Fruit fly (Drosophila melanogaster) whole organism, pupa: ENCODE results near the gene yrt.

Experiments
- CG10348 ChIP-seq: fragments of 200-800 bp; sonication (Bioruptor generic); IDR thresholded peaks from 2 replicates; pipeline ENCODE4 v1.3.6; 2022; ENCODE audit warnings: missing biosample characterization, missing genetic modification characterization
- CG12605 ChIP-seq: fragments of 200-800 bp; sonication (Bioruptor generic); IDR thresholded peaks from 2 replicates; pipeline ENCODE4 v1.3.6; 2022; ENCODE audit warnings: missing biosample characterization, missing genetic modification characterization
- CG13204 ChIP-seq: fragments of 200-800 bp; sonication (Bioruptor generic); optimal IDR thresholded peaks from 2 replicates; lab custom pipeline; 2018; ENCODE audit warnings: missing biosample characterization, mild to moderate bottlenecking, missing genetic modification characterization, moderate library complexity
- CG14655 ChIP-seq: fragments of 200-800 bp; sonication (Bioruptor generic); optimal IDR thresholded peaks from 3 replicates; lab custom pipeline; 2017; ENCODE audit warnings: mild to moderate bottlenecking, missing biosample characterization, missing genetic modification reagents, missing genetic modification characterization
- CG15710 ChIP-seq: fragments of 200-800 bp; sonication (Bioruptor generic); optimal IDR thresholded peaks from 2 replicates; lab custom pipeline; 2018; ENCODE audit warnings: missing biosample characterization, mild to moderate bottlenecking, missing genetic modification characterization, moderate library complexity
- CG17806 ChIP-seq: fragments of 200-800 bp; sonication (Bioruptor generic); optimal IDR thresholded peaks from 2 replicates; lab custom pipeline; 2018; ENCODE audit warnings: missing biosample characterization, mild to moderate bottlenecking, missing genetic modification characterization, moderate library complexity
- CG32121 ChIP-seq: fragments of 200-800 bp; sonication (Bioruptor generic); IDR thresholded peaks from 2 replicates; pipeline ENCODE4 v1.3.6; 2022; ENCODE audit warnings: missing biosample characterization, missing genetic modification characterization
- CG34367 ChIP-seq: fragments of 200-800 bp; sonication (Bioruptor generic); optimal IDR thresholded peaks from 2 replicates; lab custom pipeline; 2018; ENCODE audit warnings: missing biosample characterization, mild to moderate bottlenecking, missing genetic modification characterization
- CG4496 ChIP-seq: fragments of 200-800 bp; sonication (Bioruptor generic); IDR thresholded peaks from 3 replicates; pipeline ENCODE4 v1.3.6; 2022; ENCODE audit warnings: missing biosample characterization, missing genetic modification characterization
- CG8159 ChIP-seq: fragments of 200-800 bp; sonication (Bioruptor generic); optimal IDR thresholded peaks from 3 replicates; lab custom pipeline; 2018; ENCODE audit warnings: missing biosample characterization, mild to moderate bottlenecking, missing genetic modification characterization, moderate library complexity
- CG8301 ChIP-seq: fragments of 200-800 bp; sonication (Bioruptor generic); optimal IDR thresholded peaks from 2 replicates; lab custom pipeline; 2018; ENCODE audit warnings: missing biosample characterization, mild to moderate bottlenecking, missing genetic modification characterization
- CG9948 ChIP-seq: fragments of 200-800 bp; sonication (Bioruptor generic); optimal IDR thresholded peaks from 2 replicates; lab custom pipeline; 2018; ENCODE audit warnings: missing biosample characterization, mild to moderate bottlenecking, missing genetic modification characterization, moderate library complexity
- D1 ChIP-seq: fragments of 200-800 bp; sonication (Bioruptor generic); optimal IDR thresholded peaks from 2 replicates; lab custom pipeline; 2018; ENCODE audit warnings: missing biosample characterization, mild to moderate bottlenecking, missing genetic modification characterization, moderate library complexity
- EcR ChIP-seq: fragments of 200-800 bp; sonication (Bioruptor generic); optimal IDR thresholded peaks from 3 replicates; lab custom pipeline; 2019; ENCODE audit warnings: missing biosample characterization, missing genetic modification characterization, mild to moderate bottlenecking, moderate library complexity, missing genetic modification reagents
- Ets98B ChIP-seq: fragments of 200-800 bp; sonication (Bioruptor generic); IDR thresholded peaks from 2 replicates; pipeline ENCODE4 v1.3.6; 2022; ENCODE audit warnings: missing biosample characterization, missing genetic modification characterization
- Pif1A ChIP-seq: fragments of 200-800 bp; sonication (Bioruptor generic); optimal IDR thresholded peaks from 3 replicates; lab custom pipeline; 2016; ENCODE audit warnings: missing biosample characterization, missing genetic modification characterization
- Pif1B ChIP-seq: fragments of 200-800 bp; sonication (Bioruptor generic); optimal IDR thresholded peaks from 3 replicates; lab custom pipeline; 2016; ENCODE audit warnings: missing biosample characterization, missing genetic modification characterization
- Snoo ChIP-seq: fragments of 200-800 bp; sonication (Bioruptor generic); optimal IDR thresholded peaks from 3 replicates; lab custom pipeline; 2017; ENCODE audit warnings: missing biosample characterization, mild to moderate bottlenecking, missing genetic modification characterization, inconsistent platforms
- fd96Ca ChIP-seq: fragments of 200-800 bp; sonication (Bioruptor generic); IDR thresholded peaks from 3 replicates; pipeline ENCODE4 v1.3.6; 2022; ENCODE audit warnings: missing biosample characterization, missing genetic modification characterization
- gl ChIP-seq: fragments of 200-800 bp; sonication (Bioruptor generic); optimal IDR thresholded peaks from 2 replicates; lab custom pipeline; 2018; ENCODE audit warnings: missing biosample characterization, mild to moderate bottlenecking, missing genetic modification characterization
- rn ChIP-seq: fragments of 200-800 bp; sonication (Bioruptor generic); IDR thresholded peaks from 2 replicates; pipeline ENCODE4 v1.3.6; 2022; ENCODE audit warnings: missing biosample characterization, missing genetic modification characterization

yrt gene

DNA sequence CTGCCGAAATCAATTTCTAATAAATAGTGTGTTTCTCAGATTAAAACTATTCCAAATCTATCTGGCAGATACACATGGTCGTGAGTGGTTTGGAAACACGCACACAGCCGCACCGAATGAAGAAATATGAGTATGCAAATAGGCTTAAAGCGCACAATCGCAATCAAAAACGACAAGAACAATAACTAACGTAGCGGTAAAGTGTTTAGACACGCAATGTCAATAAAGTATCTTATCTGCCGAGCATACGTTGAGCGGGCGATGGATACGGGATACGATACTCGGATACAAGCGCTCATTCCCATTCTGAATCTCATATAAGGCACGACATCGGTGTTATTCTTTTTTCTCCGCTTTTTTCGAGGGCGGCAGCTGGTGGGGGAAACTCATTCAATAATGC is 11.3 kb upstream of the yrt start:
- TF ChIP-seq Snoo (tag; lab: Kevin White, UChicago) (no peak), CG8301 (tag; lab: Kevin White, UChicago) (no peak), CG17806 (no peak), Pif1A (GFP tag; lab: Kevin White, UChicago) (no peak), CG34367 (tag; lab: Kevin White, UChicago) (no peak), D1 (no peak)

DNA sequence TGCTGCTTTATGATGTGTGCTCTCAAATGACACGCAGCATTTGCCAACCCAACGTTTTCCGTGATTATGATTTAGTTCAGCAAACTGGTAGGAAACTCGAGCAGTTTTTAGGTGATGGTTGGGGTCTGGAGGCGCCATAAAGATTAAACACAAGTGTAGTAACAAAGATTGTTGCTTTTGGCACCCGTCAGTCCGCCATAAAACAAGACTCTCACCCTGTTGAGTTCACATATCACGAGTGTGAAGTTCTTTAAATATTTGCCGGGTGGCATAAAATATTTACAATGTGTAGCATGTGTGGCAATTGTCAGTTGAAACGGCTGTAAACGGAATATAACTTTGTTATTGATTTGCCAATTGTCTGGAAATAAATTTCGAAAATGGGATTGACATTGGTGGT is 6.9 kb upstream of the yrt start:
- TF ChIP-seq fd96Ca (GFP tag; lab: Robert Waterston, UW) (no peak), D1 (no peak), Pif1A (GFP tag; lab: Kevin White, UChicago) (no peak), Ets98B (GFP tag; lab: Robert Waterston, UW) (no peak), EcR (GFP tag; lab: Kevin White, UChicago) (no peak), CG4496 (GFP tag; lab: Robert Waterston, UW) (no peak), CG9948 (tag; lab: Kevin White, UChicago) (no peak), gl (tag; lab: Kevin White, UChicago) (no peak), CG15710 (no peak), CG32121 (GFP tag; lab: Robert Waterston, UW) (no peak), CG17806 (no peak), CG34367 (tag; lab: Kevin White, UChicago) (no peak), Pif1B (GFP tag; lab: Kevin White, UChicago) (no peak), CG14655 (GFP tag; lab: Kevin White, UChicago) (no peak), CG8301 (tag; lab: Kevin White, UChicago) (no peak), CG12605 (no peak), CG8159 (tag; lab: Kevin White, UChicago) (no peak), CG13204 (GFP tag; lab: Kevin White, UChicago) (no peak), rn (no peak), Snoo (tag; lab: Kevin White, UChicago) (no peak)
- TF ChIP-seq, all 21 proteins: peak for 0

DNA sequence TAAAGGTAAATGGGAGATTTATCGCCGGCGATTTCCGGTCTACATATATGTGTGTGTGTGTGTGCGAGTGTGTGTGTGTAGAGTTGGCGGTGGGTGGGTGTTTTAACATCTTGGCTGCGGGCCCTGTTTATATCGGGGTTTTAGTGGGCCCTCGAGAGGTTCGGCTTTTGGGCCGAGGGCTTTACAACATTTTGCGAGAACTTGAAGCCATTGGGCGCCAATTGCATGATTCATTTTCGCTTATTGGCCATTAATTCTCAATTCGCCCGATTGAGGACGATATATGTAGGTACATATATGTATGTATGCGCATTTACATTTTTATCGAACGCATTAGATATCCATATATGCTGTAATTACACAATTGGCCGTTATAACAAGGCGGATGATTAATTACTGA is 1.1 kb upstream of the yrt start:
- TF ChIP-seq fd96Ca (GFP tag; lab: Robert Waterston, UW) (no peak), D1 (no peak), Ets98B (GFP tag; lab: Robert Waterston, UW) (no peak), rn (no peak), CG14655 (GFP tag; lab: Kevin White, UChicago) (no peak)

DNA sequence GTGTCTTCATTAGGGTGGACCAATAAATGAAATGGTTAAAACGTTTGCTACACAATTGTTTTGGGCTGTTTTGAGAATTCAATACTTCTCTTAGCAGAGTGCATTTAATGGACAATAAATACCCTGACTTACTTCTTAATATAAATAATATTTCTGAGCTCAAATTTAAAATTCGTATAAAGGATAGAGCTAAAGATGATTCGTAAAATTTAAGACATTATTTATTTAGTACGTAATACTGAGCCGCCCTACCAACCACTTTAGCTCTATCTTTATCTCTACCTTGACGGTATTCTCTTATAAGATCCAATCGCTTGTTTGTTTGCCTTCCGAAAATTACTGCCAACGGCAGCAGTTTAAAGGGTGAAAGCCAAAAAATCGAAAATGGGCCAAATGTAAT is 1.2 kb downstream of the yrt start:
- peak; percentile 77 for TF ChIP-seq Snoo (tag; lab: Kevin White, UChicago)
- TF ChIP-seq CG4496 (GFP tag; lab: Robert Waterston, UW) = peak; percentile 87
- TF ChIP-seq CG9948 (tag; lab: Kevin White, UChicago) = peak; percentile 85
- TF ChIP-seq Ets98B (GFP tag; lab: Robert Waterston, UW) = peak; percentile 73
- TF ChIP-seq CG8301 (tag; lab: Kevin White, UChicago) = peak; percentile 74
- peak; percentile 35 for TF ChIP-seq D1
- TF ChIP-seq CG15710 = peak; percentile 88
- TF ChIP-seq CG32121 (GFP tag; lab: Robert Waterston, UW) = peak; percentile 59; the same call in 1 of the 2 replicates
- TF ChIP-seq CG34367 (tag; lab: Kevin White, UChicago) = peak; percentile 87
- peak; percentile 75 for TF ChIP-seq Pif1B (GFP tag; lab: Kevin White, UChicago)
- peak; percentile 83 for TF ChIP-seq CG12605
- TF ChIP-seq CG10348 (GFP tag; lab: Robert Waterston, UW) = 0 out of 2 replicates have a peak, but pooled peaks have one; percentile 15
- TF ChIP-seq CG8159 (tag; lab: Kevin White, UChicago) = peak; percentile 97
- 0 out of 3 replicates have a peak, but pooled peaks have one; percentile 30 for TF ChIP-seq fd96Ca (GFP tag; lab: Robert Waterston, UW)
- TF ChIP-seq Pif1A (GFP tag; lab: Kevin White, UChicago) = peak; percentile 80
- peak; percentile 72 for TF ChIP-seq CG14655 (GFP tag; lab: Kevin White, UChicago)
- peak; percentile 58 for TF ChIP-seq CG13204 (GFP tag; lab: Kevin White, UChicago)
- peak; percentile 53 for TF ChIP-seq gl (tag; lab: Kevin White, UChicago)
- TF ChIP-seq EcR (GFP tag; lab: Kevin White, UChicago) = no peak
- peak; percentile 39; the same call in 1 of the 2 replicates for TF ChIP-seq rn
- peak; percentile 70 for TF ChIP-seq CG17806

DNA sequence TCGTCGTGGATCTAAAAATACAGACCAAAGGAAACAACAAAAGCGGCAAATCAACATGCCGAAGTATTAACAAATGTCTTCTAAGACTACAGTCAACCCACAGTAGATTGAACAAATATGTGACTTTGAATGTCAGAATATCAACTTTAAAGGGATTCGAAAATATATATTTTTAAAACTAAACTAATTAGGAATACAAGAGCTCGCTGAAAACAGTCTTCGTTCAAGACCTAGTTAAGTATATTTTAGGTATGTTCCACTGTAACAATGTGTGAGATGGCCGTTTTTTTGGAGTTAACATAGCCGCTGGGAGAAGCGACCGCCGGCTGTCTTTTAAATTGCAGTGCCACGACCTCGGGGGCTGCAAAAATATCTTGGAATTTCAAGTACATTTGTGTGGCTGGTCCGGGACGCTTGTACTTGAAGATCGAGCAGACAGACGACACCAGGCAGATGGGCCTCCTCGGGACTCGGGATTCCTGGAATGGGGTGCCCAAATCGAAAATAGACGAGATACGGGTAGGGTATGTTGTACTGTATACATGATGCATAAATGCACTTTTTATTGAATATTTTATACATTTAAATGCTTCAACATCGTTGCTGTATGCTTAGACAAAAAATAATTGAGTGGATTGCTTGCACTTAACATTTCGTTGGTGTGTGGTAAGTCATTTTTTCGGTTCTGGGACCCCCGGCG is 6.3 kb downstream of the yrt start:
- TF ChIP-seq gl (tag; lab: Kevin White, UChicago) = no peak
- TF ChIP-seq CG32121 (GFP tag; lab: Robert Waterston, UW) = peak; percentile 75
- TF ChIP-seq CG8159 (tag; lab: Kevin White, UChicago) = peak; percentile 66
- peak; percentile 61 for TF ChIP-seq CG34367 (tag; lab: Kevin White, UChicago)
- peak; percentile 63 for TF ChIP-seq CG12605
- TF ChIP-seq CG17806 = peak; percentile 75
- TF ChIP-seq EcR (GFP tag; lab: Kevin White, UChicago) = no peak
- peak; percentile 84 for TF ChIP-seq CG4496 (GFP tag; lab: Robert Waterston, UW)
- TF ChIP-seq D1 = no peak
- TF ChIP-seq Pif1B (GFP tag; lab: Kevin White, UChicago) = peak; percentile 53
- peak; percentile 40; the same call in 1 of the 2 replicates for TF ChIP-seq CG10348 (GFP tag; lab: Robert Waterston, UW)
- no peak for TF ChIP-seq fd96Ca (GFP tag; lab: Robert Waterston, UW)
- TF ChIP-seq CG9948 (tag; lab: Kevin White, UChicago) = peak; percentile 65
- no peak for TF ChIP-seq CG13204 (GFP tag; lab: Kevin White, UChicago)
- peak; percentile 35 for TF ChIP-seq Snoo (tag; lab: Kevin White, UChicago)
- TF ChIP-seq rn = 0 out of 2 replicates have a peak, but pooled peaks have one; percentile 24
- TF ChIP-seq Ets98B (GFP tag; lab: Robert Waterston, UW) = peak; percentile 70
- peak; percentile 60 for TF ChIP-seq CG15710
- TF ChIP-seq Pif1A (GFP tag; lab: Kevin White, UChicago) = peak; percentile 71
- TF ChIP-seq CG14655 (GFP tag; lab: Kevin White, UChicago) = peak; percentile 82
- TF ChIP-seq CG8301 (tag; lab: Kevin White, UChicago) = peak; percentile 77
